Fruit fly (Drosophila melanogaster) whole organism, pupa: ENCODE measurements around the gene CG16952.

Experiments used
- CG12605 ChIP-seq: fragments of 200-800 bp; sonication (Bioruptor generic); IDR thresholded peaks from 2 replicates; pipeline ENCODE4 v1.3.6; 2022; ENCODE audit warnings: missing biosample characterization, missing genetic modification characterization
- CG14655 ChIP-seq: fragments of 200-800 bp; sonication (Bioruptor generic); optimal IDR thresholded peaks from 3 replicates; lab custom pipeline; 2017; ENCODE audit warnings: mild to moderate bottlenecking, missing biosample characterization, missing genetic modification reagents, missing genetic modification characterization
- CG15710 ChIP-seq: fragments of 200-800 bp; sonication (Bioruptor generic); optimal IDR thresholded peaks from 2 replicates; lab custom pipeline; 2018; ENCODE audit warnings: missing biosample characterization, mild to moderate bottlenecking, missing genetic modification characterization, moderate library complexity
- CG32121 ChIP-seq: fragments of 200-800 bp; sonication (Bioruptor generic); IDR thresholded peaks from 2 replicates; pipeline ENCODE4 v1.3.6; 2022; ENCODE audit warnings: missing biosample characterization, missing genetic modification characterization
- CG34367 ChIP-seq: fragments of 200-800 bp; sonication (Bioruptor generic); optimal IDR thresholded peaks from 2 replicates; lab custom pipeline; 2018; ENCODE audit warnings: missing biosample characterization, mild to moderate bottlenecking, missing genetic modification characterization
- D1 ChIP-seq: fragments of 200-800 bp; sonication (Bioruptor generic); optimal IDR thresholded peaks from 2 replicates; lab custom pipeline; 2018; ENCODE audit warnings: missing biosample characterization, mild to moderate bottlenecking, missing genetic modification characterization, moderate library complexity
- Ets98B ChIP-seq: fragments of 200-800 bp; sonication (Bioruptor generic); IDR thresholded peaks from 2 replicates; pipeline ENCODE4 v1.3.6; 2022; ENCODE audit warnings: missing biosample characterization, missing genetic modification characterization
- Pif1A ChIP-seq: fragments of 200-800 bp; sonication (Bioruptor generic); optimal IDR thresholded peaks from 3 replicates; lab custom pipeline; 2016; ENCODE audit warnings: missing biosample characterization, missing genetic modification characterization
- Pif1B ChIP-seq: fragments of 200-800 bp; sonication (Bioruptor generic); optimal IDR thresholded peaks from 3 replicates; lab custom pipeline; 2016; ENCODE audit warnings: missing biosample characterization, missing genetic modification characterization

DNA sequence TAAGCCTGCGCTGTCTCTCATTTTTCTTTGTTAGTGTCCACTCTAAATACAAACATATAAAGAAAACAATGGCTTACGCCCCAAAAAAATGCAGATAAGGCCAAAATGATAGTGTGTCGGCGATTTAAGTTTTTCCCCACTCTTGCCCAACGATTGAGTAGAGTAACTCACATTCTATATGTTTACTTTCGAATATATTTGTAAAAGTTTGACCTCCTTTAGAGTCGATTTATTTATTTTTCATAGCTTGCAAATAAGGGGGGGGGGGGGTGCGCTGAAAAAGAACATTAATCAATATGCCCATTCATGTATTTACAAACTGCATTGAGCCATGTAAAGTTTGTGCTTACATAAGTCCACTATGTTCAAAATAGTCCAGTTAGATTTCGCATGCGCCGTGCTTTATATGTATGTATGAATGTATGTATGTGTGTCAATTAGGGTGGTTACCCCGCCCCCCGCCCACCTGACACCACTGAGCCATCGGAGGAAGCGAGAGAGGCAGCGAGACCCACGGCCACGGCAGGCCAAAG, 23.8 kb downstream of the CG16952 start:
- TF ChIP-seq D1 (tag; lab: Kevin White, UChicago) (no peak), CG32121 (GFP tag; lab: Robert Waterston, UW) (no peak), Pif1B (GFP tag; lab: Kevin White, UChicago) (no peak), Pif1A (no peak), CG14655 (GFP tag; lab: Kevin White, UChicago) (no peak), CG34367 (tag; lab: Kevin White, UChicago) (no peak), CG15710 (no peak), Ets98B (GFP tag; lab: Robert Waterston, UW) (no peak), CG12605 (no peak)
